Worm (Caenorhabditis elegans): ENCODE data around the gene C25F9.15.

Gene C25F9.15

ce11 chrV:19398396-19398795 is 19.5 kb upstream of the C25F9.15 start:
- no peak for TF ChIP-seq cog-1 (tag; optimal IDR thresholded peaks at IDR 0.05)

ce11 chrV:19398882-19399281 is 19.1 kb upstream of the C25F9.15 start, which contains the start of gene C25F9.13:
C25F9.13 (minus strand) TSS chrV:19398982.
- TF ChIP-seq klf-2 (GFP tag; conservative IDR thresholded peaks at IDR 0.05) (no peak), flt-1 (GFP tag; IDR thresholded peaks at IDR 0.05) (no peak), ref-1 (GFP tag; conservative IDR thresholded peaks at IDR 0.05) (no peak), med-1 (GFP tag; optimal IDR thresholded peaks at IDR 0.05; ENCODE audit: insufficient read depth) (no peak), ztf-29 (GFP tag; IDR thresholded peaks at IDR 0.05) (no peak), cog-1 (tag; optimal IDR thresholded peaks at IDR 0.05) (no peak), T22C8.4 (GFP tag; IDR thresholded peaks at IDR 0.05) (no peak), tab-1 (GFP tag; IDR thresholded peaks at IDR 0.05) (no peak), ztf-23 (GFP tag; IDR thresholded peaks at IDR 0.05) (no peak)

ce11 chrV:19400619-19401018 is 17.3 kb upstream of the C25F9.15 start, which contains the start of gene srw-86:
srw-86 (minus strand) TSS chrV:19400719.
- TF ChIP-seq ztf-23 (GFP tag; IDR thresholded peaks at IDR 0.05) = no peak
- TF ChIP-seq flt-1 (GFP tag; IDR thresholded peaks at IDR 0.05) = no peak
- TF ChIP-seq tab-1 (GFP tag; IDR thresholded peaks at IDR 0.05) = no peak
- no peak for TF ChIP-seq klf-2 (GFP tag; conservative IDR thresholded peaks at IDR 0.05)
- TF ChIP-seq ref-1 (GFP tag; conservative IDR thresholded peaks at IDR 0.05) = no peak
- TF ChIP-seq T22C8.4 (GFP tag; IDR thresholded peaks at IDR 0.05) = no peak
- no peak for TF ChIP-seq med-1 (GFP tag; optimal IDR thresholded peaks at IDR 0.05; ENCODE audit: insufficient read depth)
- TF ChIP-seq ztf-29 (GFP tag; IDR thresholded peaks at IDR 0.05) = no peak
- no peak for TF ChIP-seq cog-1 (tag; optimal IDR thresholded peaks at IDR 0.05)

ce11 chrV:19401429-19401828 is 16.5 kb upstream of the C25F9.15 start:
- TF ChIP-seq klf-2 (GFP tag; conservative IDR thresholded peaks at IDR 0.05) = no peak
- no peak for TF ChIP-seq med-1 (GFP tag; optimal IDR thresholded peaks at IDR 0.05; ENCODE audit: insufficient read depth)
- TF ChIP-seq ztf-23 (GFP tag; IDR thresholded peaks at IDR 0.05) = no peak
- TF ChIP-seq flt-1 (GFP tag; IDR thresholded peaks at IDR 0.05) = no peak
- TF ChIP-seq cog-1 (tag; optimal IDR thresholded peaks at IDR 0.05) = no peak
- no peak for TF ChIP-seq tab-1 (GFP tag; IDR thresholded peaks at IDR 0.05)
- TF ChIP-seq ztf-29 (GFP tag; IDR thresholded peaks at IDR 0.05) = no peak
- TF ChIP-seq ref-1 (GFP tag; conservative IDR thresholded peaks at IDR 0.05) = no peak
- TF ChIP-seq T22C8.4 (GFP tag; IDR thresholded peaks at IDR 0.05) = no peak

ce11 chrV:19402855-19403254 is 15.1 kb upstream of the C25F9.15 start, which contains the start of gene C25F9.12:
C25F9.12 (minus strand) TSS chrV:19402955.
- no peak for TF ChIP-seq flt-1 (GFP tag; IDR thresholded peaks at IDR 0.05)
- TF ChIP-seq ref-1 (GFP tag; conservative IDR thresholded peaks at IDR 0.05) = no peak
- TF ChIP-seq klf-2 (GFP tag; conservative IDR thresholded peaks at IDR 0.05) = no peak
- no peak for TF ChIP-seq med-1 (GFP tag; optimal IDR thresholded peaks at IDR 0.05; ENCODE audit: insufficient read depth)
- no peak for TF ChIP-seq T22C8.4 (GFP tag; IDR thresholded peaks at IDR 0.05)
- TF ChIP-seq ztf-23 (GFP tag; IDR thresholded peaks at IDR 0.05) = no peak
- TF ChIP-seq cog-1 (tag; optimal IDR thresholded peaks at IDR 0.05) = no peak
- TF ChIP-seq ztf-29 (GFP tag; IDR thresholded peaks at IDR 0.05) = no peak
- no peak for TF ChIP-seq tab-1 (GFP tag; IDR thresholded peaks at IDR 0.05)

- TF ChIP-seq cog-1 (tag; optimal IDR thresholded peaks at IDR 0.05) (no peak), ref-1 (GFP tag; conservative IDR thresholded peaks at IDR 0.05) (no peak), flt-1 (GFP tag; IDR thresholded peaks at IDR 0.05) (no peak), med-1 (GFP tag; optimal IDR thresholded peaks at IDR 0.05; ENCODE audit: insufficient read depth) (no peak), T22C8.4 (GFP tag; IDR thresholded peaks at IDR 0.05) (no peak), ztf-23 (GFP tag; IDR thresholded peaks at IDR 0.05) (no peak), klf-2 (GFP tag; conservative IDR thresholded peaks at IDR 0.05) (no peak), tab-1 (GFP tag; IDR thresholded peaks at IDR 0.05) (no peak)
These were observed 14.3 kb upstream of the C25F9.15 start for ce11 chrV:19403619-19404018.

ce11 chrV:19405276-19405815 is 12.6 kb upstream of the C25F9.15 start, which contains the start of the genes C25F9.6 and C25F9.10:
C25F9.6 (minus strand) TSS chrV:19405326.
C25F9.10 (plus strand) TSS chrV:19405729.
- no peak for TF ChIP-seq ref-1 (GFP tag; conservative IDR thresholded peaks at IDR 0.05)
- TF ChIP-seq ztf-29 (GFP tag; IDR thresholded peaks at IDR 0.05) = no peak
- TF ChIP-seq flt-1 (GFP tag; IDR thresholded peaks at IDR 0.05) = no peak
- no peak for TF ChIP-seq ztf-23 (GFP tag; IDR thresholded peaks at IDR 0.05)
- TF ChIP-seq klf-2 (GFP tag; conservative IDR thresholded peaks at IDR 0.05) = no peak
- TF ChIP-seq cog-1 (tag; optimal IDR thresholded peaks at IDR 0.05) = no peak
- TF ChIP-seq med-1 (GFP tag; optimal IDR thresholded peaks at IDR 0.05; ENCODE audit: insufficient read depth) = no peak
- no peak for TF ChIP-seq T22C8.4 (GFP tag; IDR thresholded peaks at IDR 0.05)
- TF ChIP-seq tab-1 (GFP tag; IDR thresholded peaks at IDR 0.05) = no peak

ce11 chrV:19410663-19411062 is 7.3 kb upstream of the C25F9.15 start, which contains the start of gene C25F9.5:
C25F9.5 (minus strand) TSS chrV:19410857.
- TF ChIP-seq ztf-23 (GFP tag; IDR thresholded peaks at IDR 0.05) = no peak
- TF ChIP-seq flt-1 (GFP tag; IDR thresholded peaks at IDR 0.05) = no peak
- no peak for TF ChIP-seq ztf-29 (GFP tag; IDR thresholded peaks at IDR 0.05)
- TF ChIP-seq T22C8.4 (GFP tag; IDR thresholded peaks at IDR 0.05) = no peak
- no peak for TF ChIP-seq cog-1 (tag; optimal IDR thresholded peaks at IDR 0.05)
- no peak for TF ChIP-seq med-1 (GFP tag; optimal IDR thresholded peaks at IDR 0.05; ENCODE audit: insufficient read depth)
- no peak for TF ChIP-seq klf-2 (GFP tag; conservative IDR thresholded peaks at IDR 0.05)
- TF ChIP-seq tab-1 (GFP tag; IDR thresholded peaks at IDR 0.05) = no peak
- TF ChIP-seq ref-1 (GFP tag; conservative IDR thresholded peaks at IDR 0.05) = no peak

- TF ChIP-seq klf-2 (GFP tag; conservative IDR thresholded peaks at IDR 0.05) = no peak
- TF ChIP-seq ref-1 (GFP tag; conservative IDR thresholded peaks at IDR 0.05) = no peak
- no peak for TF ChIP-seq T22C8.4 (GFP tag; IDR thresholded peaks at IDR 0.05)
- TF ChIP-seq med-1 (GFP tag; optimal IDR thresholded peaks at IDR 0.05; ENCODE audit: insufficient read depth) = no peak
- no peak for TF ChIP-seq ztf-23 (GFP tag; IDR thresholded peaks at IDR 0.05)
- no peak for TF ChIP-seq tab-1 (GFP tag; IDR thresholded peaks at IDR 0.05)
- no peak for TF ChIP-seq flt-1 (GFP tag; IDR thresholded peaks at IDR 0.05)
- TF ChIP-seq cog-1 (tag; optimal IDR thresholded peaks at IDR 0.05) = no peak
- TF ChIP-seq ztf-29 (GFP tag; IDR thresholded peaks at IDR 0.05) = no peak
These were observed 1.5 kb upstream of the C25F9.15 start, which contains the start of the genes C25F9.4 and C25F9.9 for ce11 chrV:19416475-19416874. C25F9.4 (minus strand) TSS chrV:19416575. C25F9.9 (plus strand) TSS chrV:19416611.

All from whole organism, midembryonic.